Worm (Caenorhabditis elegans) whole organism, mixed stage, embryonic: ENCODE results near the gene fut-3.

Experiments used
- M03D4.4 ChIP-seq: sonication (generic microtip); optimal IDR thresholded peaks from 2 replicates; lab custom pipeline; 2017; ENCODE audit warnings: mild to moderate bottlenecking, missing genetic modification characterization, missing compliant biosample characterization
- blmp-1 ChIP-seq: fragments of 150-350 bp; optimal IDR thresholded peaks from 2 replicates; lab custom pipeline; 2014; ENCODE audit warnings: missing biosample characterization, missing genetic modification characterization
- ceh-39 ChIP-seq: fragments of 150-350 bp; optimal IDR thresholded peaks from 2 replicates; lab custom pipeline; 2014; ENCODE audit warnings: missing biosample characterization, missing genetic modification characterization
- cnd-1 ChIP-seq: fragments of 200-800 bp; sonication (Bioruptor generic); optimal IDR thresholded peaks from 2 replicates; lab custom pipeline; 2018; ENCODE audit warnings: mild to moderate bottlenecking, missing genetic modification characterization, missing compliant biosample characterization
- elt-1 ChIP-seq: sonication (generic microtip); optimal IDR thresholded peaks from 2 replicates; lab custom pipeline; 2017; ENCODE audit warnings: missing genetic modification characterization, mild to moderate bottlenecking, missing compliant biosample characterization, antibody characterized with exemption, moderate library complexity, borderline replicate concordance; ENCODE audit not compliant: insufficient read depth
- elt-3 ChIP-seq: fragments of 150-350 bp; optimal IDR thresholded peaks from 2 replicates; lab custom pipeline; 2014; ENCODE audit warnings: missing biosample characterization, missing genetic modification characterization
- lsy-2 ChIP-seq: fragments of 150-350 bp; optimal IDR thresholded peaks from 2 replicates; lab custom pipeline; 2014; ENCODE audit warnings: missing biosample characterization, missing genetic modification characterization
- mep-1 ChIP-seq: fragments of 150-350 bp; optimal IDR thresholded peaks from 2 replicates; lab custom pipeline; 2017; ENCODE audit warnings: missing biosample characterization, missing genetic modification reagents, missing genetic modification characterization, inconsistent platforms
- nhr-12 ChIP-seq: fragments of 150-350 bp; optimal IDR thresholded peaks from 2 replicates; lab custom pipeline; 2014; ENCODE audit warnings: missing biosample characterization, missing genetic modification characterization
- nhr-237 ChIP-seq: fragments of 150-350 bp; optimal IDR thresholded peaks from 2 replicates; lab custom pipeline; 2014; ENCODE audit warnings: missing biosample characterization, missing genetic modification characterization
- pha-4 ChIP-seq: fragments of 150-350 bp; optimal IDR thresholded peaks from 2 replicates; lab custom pipeline; 2018; ENCODE audit warnings: missing biosample characterization, missing genetic modification reagents, missing genetic modification characterization
- snpc-4 ChIP-seq: fragments of 150-350 bp; optimal IDR thresholded peaks from 2 replicates; lab custom pipeline; 2014; ENCODE audit warnings: missing biosample characterization, missing genetic modification characterization
- unc-62 ChIP-seq: fragments of 150-350 bp; optimal IDR thresholded peaks from 2 replicates; lab custom pipeline; 2014; ENCODE audit warnings: missing biosample characterization, missing genetic modification reagents, missing genetic modification characterization

DNA sequence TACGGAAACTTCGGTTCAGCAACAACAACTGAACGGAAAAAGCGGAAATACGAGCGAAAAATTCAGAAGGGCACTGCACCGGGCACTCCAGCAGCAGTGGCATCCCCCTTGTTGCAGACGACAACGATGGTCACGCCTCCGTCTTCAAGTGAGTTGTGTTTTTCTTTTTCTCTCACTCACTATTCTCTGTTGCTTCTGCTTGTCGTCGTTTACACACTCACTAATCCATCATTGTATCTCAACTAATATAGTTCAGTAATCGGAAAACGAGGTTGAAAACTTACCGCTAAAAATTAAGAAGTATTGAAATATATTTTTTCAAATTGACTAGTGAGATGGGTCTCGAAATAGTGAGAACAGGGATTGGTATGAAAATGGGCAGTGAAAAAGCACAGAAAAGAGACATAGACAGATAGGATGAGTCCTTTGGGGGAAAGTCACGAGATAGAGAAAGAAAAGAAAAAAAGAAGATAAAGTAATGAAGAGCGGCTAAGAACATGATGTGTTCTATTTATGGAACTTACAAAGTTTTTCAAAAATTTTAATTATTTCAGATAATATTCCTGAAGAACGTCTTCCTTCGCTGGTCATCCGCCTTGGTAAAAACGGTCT is 3.7 kb upstream of the fut-3 start:
- TF ChIP-seq pha-4 (no peak), nhr-237 (no peak), blmp-1 (tag; lab: Kevin White, UChicago) (no peak), unc-62 (GFP tag; lab: Kevin White, UChicago) (no peak), ceh-39 (tag; lab: Kevin White, UChicago) (no peak), elt-3 (tag; lab: Kevin White, UChicago) (no peak), snpc-4 (no peak), M03D4.4 (tag; lab: Kevin White, UChicago) (no peak), nhr-12 (tag; lab: Kevin White, UChicago) (no peak), mep-1 (tag; lab: Kevin White, UChicago) (no peak), cnd-1 (tag; lab: Kevin White, UChicago) (no peak), elt-1 (tag; lab: Kevin White, UChicago) (no peak), lsy-2 (tag; lab: Kevin White, UChicago) (no peak)
